Fruit fly (Drosophila melanogaster) whole organism, prepupa: ENCODE data around the gene CG14770.

Experiments
- CG15336 ChIP-seq: fragments of 200-800 bp; sonication (Bioruptor generic); IDR thresholded peaks from 2 replicates; pipeline ENCODE4 v1.3.6; 2022; ENCODE audit warnings: missing biosample characterization, missing genetic modification characterization
- CG32006 ChIP-seq: fragments of 200-800 bp; sonication (Bioruptor generic); optimal IDR thresholded peaks from 3 replicates; lab custom pipeline; 2017; ENCODE audit warnings: missing biosample characterization, mild to moderate bottlenecking, missing genetic modification characterization
- CG4318 ChIP-seq: fragments of 200-800 bp; sonication (Bioruptor generic); optimal IDR thresholded peaks from 3 replicates; lab custom pipeline; 2017; ENCODE audit warnings: missing biosample characterization, mild to moderate bottlenecking, missing genetic modification characterization
- CG6854 ChIP-seq: fragments of 200-800 bp; sonication (Bioruptor generic); optimal IDR thresholded peaks from 2 replicates; lab custom pipeline; 2017; ENCODE audit warnings: missing biosample characterization, mild to moderate bottlenecking, missing genetic modification characterization
- Ets96B ChIP-seq: fragments of 200-800 bp; optimal IDR thresholded peaks from 2 replicates; lab custom pipeline; 2019; ENCODE audit warnings: missing biosample characterization, mild to moderate bottlenecking, missing genetic modification characterization, moderate library complexity
- Hr39 ChIP-seq: fragments of 200-800 bp; sonication (Bioruptor generic); optimal IDR thresholded peaks from 2 replicates; lab custom pipeline; 2016; ENCODE audit warnings: missing biosample characterization, missing genetic modification characterization
- Hr4 ChIP-seq: fragments of 200-800 bp; sonication (Bioruptor generic); optimal IDR thresholded peaks from 3 replicates; lab custom pipeline; 2016; ENCODE audit warnings: missing biosample characterization, missing genetic modification characterization
- Met ChIP-seq: fragments of 200-800 bp; sonication (Bioruptor generic); optimal IDR thresholded peaks from 3 replicates; lab custom pipeline; 2016; ENCODE audit warnings: missing biosample characterization, missing genetic modification characterization
- Sox102F ChIP-seq: fragments of 200-800 bp; sonication (Bioruptor generic); optimal IDR thresholded peaks from 2 replicates; lab custom pipeline; 2016; ENCODE audit warnings: missing biosample characterization, mild to moderate bottlenecking, missing genetic modification characterization
- achi ChIP-seq: fragments of 200-800 bp; sonication (Bioruptor generic); optimal IDR thresholded peaks from 3 replicates; lab custom pipeline; 2016; ENCODE audit warnings: missing biosample characterization, missing genetic modification characterization
- cyc ChIP-seq: fragments of 200-800 bp; sonication (Bioruptor generic); optimal IDR thresholded peaks from 3 replicates; lab custom pipeline; 2016; ENCODE audit warnings: missing biosample characterization, missing genetic modification characterization

DNA sequence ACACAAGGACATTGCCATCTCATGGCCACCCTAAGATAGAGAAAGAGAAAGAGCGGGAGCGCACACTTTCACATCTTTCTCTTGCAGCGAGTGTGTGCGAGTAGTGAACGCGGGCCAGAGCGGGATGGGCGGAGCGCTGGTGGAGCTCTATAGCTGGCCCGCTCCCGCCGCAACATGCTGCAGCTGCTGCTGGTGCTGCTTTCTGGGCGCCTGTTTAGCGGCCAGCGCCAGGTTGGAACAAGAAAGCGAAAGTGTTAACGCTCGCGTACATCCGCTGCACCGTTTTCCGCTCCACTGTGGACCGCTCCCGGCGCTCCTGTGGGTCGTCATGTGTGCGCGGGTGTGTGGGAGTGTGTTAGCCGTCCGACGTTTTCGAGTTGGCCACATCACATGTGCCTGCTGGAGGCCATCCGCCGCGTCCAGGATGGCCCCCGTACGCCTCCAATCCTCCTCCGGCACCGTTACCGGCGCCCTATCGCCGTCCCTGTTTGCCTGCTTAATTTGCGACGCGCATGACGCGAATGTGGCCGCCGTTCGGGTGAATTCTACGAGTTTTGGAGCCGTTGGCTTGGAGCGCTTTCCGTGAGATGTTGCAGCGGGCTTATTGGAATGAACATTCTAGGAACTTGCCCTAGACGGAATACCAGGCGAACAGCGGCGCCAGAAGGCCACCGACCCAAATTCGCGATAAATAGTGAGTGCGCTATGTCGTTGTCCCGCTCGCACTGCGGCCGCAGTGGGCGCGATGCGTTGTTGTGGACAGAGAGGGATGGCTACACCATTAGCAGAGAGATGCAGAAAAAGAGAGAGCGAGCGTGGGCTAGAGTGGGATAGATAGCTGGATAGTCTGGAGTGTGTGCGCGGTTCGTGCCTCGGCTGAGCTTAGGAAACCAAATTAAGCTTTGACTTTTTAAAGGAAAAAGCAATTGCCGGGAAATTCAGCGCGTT, 30.3 kb downstream of the CG14770 start:
- TF ChIP-seq CG15336 (GFP tag; lab: Robert Waterston, UW): no peak
- TF ChIP-seq CG32006: peak; percentile 28
- no peak for TF ChIP-seq Ets96B (tag; lab: Kevin White, UChicago)
- peak; percentile 100 for TF ChIP-seq CG6854 (GFP tag; lab: Kevin White, UChicago)
- peak; percentile 13 for TF ChIP-seq achi (GFP tag; lab: Kevin White, UChicago)
- no peak for TF ChIP-seq Sox102F (GFP tag; lab: Kevin White, UChicago)
- no peak for TF ChIP-seq Hr39 (GFP tag; lab: Kevin White, UChicago)
- TF ChIP-seq Met: peak; percentile 32
- no peak for TF ChIP-seq cyc (GFP tag; lab: Kevin White, UChicago)
- TF ChIP-seq Hr4 (GFP tag; lab: Kevin White, UChicago): no peak
- TF ChIP-seq CG4318: no peak
